Worm (Caenorhabditis elegans): ENCODE data around the gene ZK742.7.

The ZK742.7 gene

DNA sequence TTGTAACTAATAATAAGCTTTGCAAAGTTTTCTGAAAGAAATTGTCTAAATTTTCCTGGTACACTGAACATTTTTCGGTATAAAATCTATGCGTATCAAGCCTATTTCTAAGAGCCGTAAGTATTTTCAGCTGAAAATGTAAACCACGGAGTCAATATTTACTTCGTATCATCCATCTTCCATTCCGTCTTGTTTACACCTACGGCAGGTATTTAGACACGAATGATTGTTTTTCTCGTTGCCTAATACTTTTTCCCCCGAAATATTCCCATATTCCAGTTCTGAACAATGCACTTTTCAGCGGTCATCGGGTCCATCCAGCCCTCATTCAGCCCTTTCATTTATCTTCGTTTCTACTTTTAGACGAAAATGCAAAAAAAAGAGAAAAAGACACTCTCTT lies 49.5 kb downstream of the ZK742.7 start:
- TF ChIP-seq hlh-26 (GFP tag; conservative IDR thresholded peaks at IDR 0.05) = no peak
- no peak for TF ChIP-seq lsl-1 (GFP tag; optimal IDR thresholded peaks at IDR 0.05)
- TF ChIP-seq madf-6 (GFP tag; IDR thresholded peaks at IDR 0.05) = no peak
- TF ChIP-seq F55B11.4 (tag; optimal IDR thresholded peaks at IDR 0.05; ENCODE audit: borderline replicate concordance, insufficient read depth) = no peak
- TF ChIP-seq ekl-4 (GFP tag; IDR thresholded peaks at IDR 0.05) = no peak
- no peak for TF ChIP-seq ztf-22 (GFP tag; optimal IDR thresholded peaks at IDR 0.05)
- no peak for TF ChIP-seq him-1 (tag; optimal IDR thresholded peaks at IDR 0.05)
- no peak for TF ChIP-seq chd-7 (tag; optimal IDR thresholded peaks at IDR 0.05)
- no peak for TF ChIP-seq fkh-3 (tag; optimal IDR thresholded peaks at IDR 0.05)

DNA sequence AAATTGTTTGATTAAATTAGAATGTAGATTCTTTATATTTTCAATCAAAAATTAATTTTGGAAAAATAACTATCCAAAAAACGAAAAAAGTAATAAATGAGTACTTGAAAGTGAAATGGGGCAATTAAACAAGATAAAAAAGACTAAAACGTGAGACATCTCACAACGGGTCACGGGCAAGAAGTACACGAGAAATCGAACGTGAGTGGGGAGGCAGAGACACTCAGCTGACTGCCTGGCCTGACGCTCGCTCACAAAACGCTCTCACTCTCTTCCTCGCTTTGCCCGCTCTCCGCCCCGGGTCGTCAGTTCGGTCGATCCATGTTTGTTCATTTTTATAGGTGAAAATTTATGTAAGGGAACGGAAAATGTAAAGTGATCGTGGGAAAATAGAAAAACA lies 50.1 kb downstream of the ZK742.7 start:
- TF ChIP-seq hmg-1.2 (GFP tag; IDR thresholded peaks at IDR 0.05) (peak; percentile 30; the same call in 1 of the 2 replicates), snpc-4 (GFP tag; optimal IDR thresholded peaks at IDR 0.05) (no peak), snpc-4 (tag; optimal IDR thresholded peaks at IDR 0.05) (peak in 1 of 4 experiments; percentile 8), dox-1 (GFP tag; IDR thresholded peaks at IDR 0.05) (peak; percentile 50; the same call in 1 of the 2 replicates), mxl-1 (tag; optimal IDR thresholded peaks at IDR 0.05) (no peak), B0261.1 (tag; optimal IDR thresholded peaks at IDR 0.05) (no peak), F55B11.4 (tag; optimal IDR thresholded peaks at IDR 0.05; ENCODE audit: borderline replicate concordance, insufficient read depth) (no peak), somi-1 (GFP tag; optimal IDR thresholded peaks at IDR 0.05) (no peak), ceh-40 (GFP tag; IDR thresholded peaks at IDR 0.05) (no peak), cebp-1 (GFP tag; IDR thresholded peaks at IDR 0.05) (no peak), cebp-1 (tag; optimal IDR thresholded peaks at IDR 0.05) (peak; percentile 65), zfh-2 (GFP tag; conservative IDR thresholded peaks at IDR 0.05) (peak; percentile 90), nhr-80 (tag; optimal IDR thresholded peaks at IDR 0.05) (peak; percentile 49), F22D6.2 (tag; optimal IDR thresholded peaks at IDR 0.05) (no peak), let-607 (tag; optimal IDR thresholded peaks at IDR 0.05) (no peak), ama-1 (optimal IDR thresholded peaks at IDR 0.05) (no peak), ama-1 (GFP tag; optimal IDR thresholded peaks at IDR 0.05) (no peak), F37B4.10 (GFP tag; IDR thresholded peaks at IDR 0.05) (no peak), K11D2.4 (GFP tag; IDR thresholded peaks at IDR 0.05) (no peak), atf-7 (tag; optimal IDR thresholded peaks at IDR 0.05) (peak; percentile 2), ceh-79 (tag; optimal IDR thresholded peaks at IDR 0.05) (no peak), dpl-1 (GFP tag; optimal IDR thresholded peaks at IDR 0.05) (no peak), sdz-38 (tag; optimal IDR thresholded peaks at IDR 0.05) (no peak), lin-40 (tag; optimal IDR thresholded peaks at IDR 0.05) (peak; percentile 10), egrh-3 (GFP tag; IDR thresholded peaks at IDR 0.05) (peak; percentile 57; the same call in 1 of the 2 replicates), B0336.3 (GFP tag; IDR thresholded peaks at IDR 0.05) (no peak), madf-3 (GFP tag; IDR thresholded peaks at IDR 0.05) (no peak), sptf-2 (GFP tag; optimal IDR thresholded peaks at IDR 0.05) (no peak), K12H6.12 (tag; optimal IDR thresholded peaks at IDR 0.05) (no peak), F33H1.4 (GFP tag; IDR thresholded peaks at IDR 0.05) (no peak), aptf-2 (GFP tag; conservative IDR thresholded peaks at IDR 0.05) (no peak), attf-5 (GFP tag; optimal IDR thresholded peaks at IDR 0.05) (peak; percentile 19), ceh-27 (GFP tag; optimal IDR thresholded peaks at IDR 0.05) (peak; percentile 33), mel-28 (tag; optimal IDR thresholded peaks at IDR 0.05; ENCODE audit: borderline replicate concordance) (peak; percentile 10), mcd-1 (GFP tag; IDR thresholded peaks at IDR 0.05) (peak; percentile 24; the same call in 1 of the 2 replicates), hmg-20 (GFP tag; IDR thresholded peaks at IDR 0.05) (no peak), F49E8.2 (tag; optimal IDR thresholded peaks at IDR 0.05; ENCODE audit: insufficient read depth) (no peak), F23B12.7 (tag; optimal IDR thresholded peaks at IDR 0.05; ENCODE audit: insufficient read depth) (no peak), F57A8.1 (GFP tag; optimal IDR thresholded peaks at IDR 0.05) (no peak)
